Fruit fly (Drosophila melanogaster) whole organism, embryonic: ENCODE results near the gene CG34295.

Experiments used
- Abd-B ChIP-seq: fragments of 200-800 bp; sonication (Bioruptor generic); optimal IDR thresholded peaks from 2 replicates; lab custom pipeline; 2018; ENCODE audit warnings: missing biosample characterization, mild to moderate bottlenecking, missing genetic modification characterization, moderate library complexity
- Ada2b ChIP-seq: fragments of 200-800 bp; sonication (Bioruptor generic); IDR thresholded peaks from 2 replicates; pipeline ENCODE4 v1.3.6; 2022; ENCODE audit warnings: missing biosample characterization, missing genetic modification characterization
- Antp ChIP-seq: fragments of 200-800 bp; sonication (Bioruptor generic); optimal IDR thresholded peaks from 3 replicates; lab custom pipeline; 2016; ENCODE audit warnings: missing biosample characterization, missing genetic modification characterization
- Blimp-1 ChIP-seq: fragments of 200-800 bp; sonication (Bioruptor generic); optimal IDR thresholded peaks from 3 replicates; lab custom pipeline; 2018; ENCODE audit warnings: missing biosample characterization, missing genetic modification characterization, mild to moderate bottlenecking, moderate library complexity, missing genetic modification reagents
- CG11723 ChIP-seq: fragments of 200-800 bp; sonication (Bioruptor generic); optimal IDR thresholded peaks from 2 replicates; lab custom pipeline; 2017; ENCODE audit warnings: missing biosample characterization, mild to moderate bottlenecking, missing genetic modification characterization
- CG12391 ChIP-seq: fragments of 200-800 bp; sonication (Bioruptor generic); optimal IDR thresholded peaks from 3 replicates; lab custom pipeline; 2018; ENCODE audit warnings: missing biosample characterization, mild to moderate bottlenecking, missing genetic modification characterization, moderate library complexity
- CG12744 ChIP-seq: fragments of 200-800 bp; sonication (Bioruptor generic); optimal IDR thresholded peaks from 2 replicates; lab custom pipeline; 2016; ENCODE audit warnings: missing biosample characterization, missing genetic modification characterization
- CG12942 ChIP-seq: fragments of 200-800 bp; sonication (Bioruptor generic); optimal IDR thresholded peaks from 3 replicates; lab custom pipeline; 2016; ENCODE audit warnings: missing biosample characterization, missing genetic modification characterization
- CG13424 ChIP-seq: fragments of 200-800 bp; sonication (Bioruptor generic); optimal IDR thresholded peaks from 2 replicates; lab custom pipeline; 2019; ENCODE audit warnings: missing biosample characterization, mild to moderate bottlenecking, missing genetic modification characterization, moderate library complexity
- CG17359 ChIP-seq: fragments of 200-800 bp; sonication (Bioruptor generic); optimal IDR thresholded peaks from 3 replicates; lab custom pipeline; 2018; ENCODE audit warnings: missing biosample characterization, mild to moderate bottlenecking, missing genetic modification characterization, moderate library complexity
- CG18262 ChIP-seq: fragments of 200-800 bp; optimal IDR thresholded peaks from 3 replicates; lab custom pipeline; 2019; ENCODE audit warnings: missing biosample characterization, mild to moderate bottlenecking, missing genetic modification characterization, moderate library complexity
- CG30403 ChIP-seq: fragments of 200-800 bp; sonication (Bioruptor generic); optimal IDR thresholded peaks from 3 replicates; lab custom pipeline; 2016; ENCODE audit warnings: missing biosample characterization, missing genetic modification characterization
- CG34224 ChIP-seq: fragments of 200-800 bp; sonication (Bioruptor generic); IDR thresholded peaks from 3 replicates; pipeline ENCODE4 v1.3.6; 2022; ENCODE audit warnings: missing biosample characterization, missing genetic modification characterization; ENCODE audit not compliant: partially characterized antibody
- CG43689 ChIP-seq: fragments of 200-800 bp; sonication (Bioruptor generic); IDR thresholded peaks from 2 replicates; pipeline ENCODE4 v1.3.6; 2022; ENCODE audit warnings: missing biosample characterization, missing genetic modification characterization
- CG5245 ChIP-seq: fragments of 200-800 bp; sonication (Bioruptor generic); optimal IDR thresholded peaks from 3 replicates; lab custom pipeline; 2016; ENCODE audit warnings: missing biosample characterization, missing genetic modification characterization
- CG8924 ChIP-seq: fragments of 200-800 bp; optimal IDR thresholded peaks from 3 replicates; lab custom pipeline; 2019; ENCODE audit warnings: missing biosample characterization, mild to moderate bottlenecking, missing genetic modification characterization, moderate library complexity
- CG8944 ChIP-seq: fragments of 200-800 bp; sonication (Bioruptor generic); optimal IDR thresholded peaks from 3 replicates; lab custom pipeline; 2016; ENCODE audit warnings: missing biosample characterization, missing genetic modification characterization
- Doc2 ChIP-seq: fragments of 200-800 bp; sonication (Bioruptor generic); IDR thresholded peaks from 2 replicates; pipeline ENCODE4 v1.3.6; 2022; ENCODE audit warnings: missing biosample characterization, missing genetic modification characterization
- Fer3 ChIP-seq: fragments of 200-800 bp; sonication (Bioruptor generic); optimal IDR thresholded peaks from 2 replicates; lab custom pipeline; 2018; ENCODE audit warnings: missing biosample characterization, mild to moderate bottlenecking, missing genetic modification characterization, moderate library complexity
- Hmr ChIP-seq: fragments of 200-800 bp; sonication (Bioruptor generic); optimal IDR thresholded peaks from 3 replicates; lab custom pipeline; 2017; ENCODE audit warnings: mild to moderate bottlenecking, missing biosample characterization, missing genetic modification reagents, missing genetic modification characterization
- Lim3 ChIP-seq: fragments of 200-800 bp; sonication (Bioruptor generic); IDR thresholded peaks from 2 replicates; pipeline ENCODE4 v1.3.6; 2022; ENCODE audit warnings: missing biosample characterization, missing genetic modification characterization
- Lpt ChIP-seq: fragments of >200 bp; optimal IDR thresholded peaks from 2 replicates; lab custom pipeline; 2018; ENCODE audit warnings: missing biosample characterization, missing genetic modification characterization
- MBD-R2 ChIP-seq: fragments of 200-800 bp; sonication (Bioruptor generic); IDR thresholded peaks from 2 replicates; pipeline ENCODE4 v1.3.6; 2022; ENCODE audit warnings: missing biosample characterization, missing genetic modification characterization
- Med ChIP-seq: fragments of 200-800 bp; sonication (Bioruptor generic); peaks from one replicate; lab custom pipeline; 2016; ENCODE audit warnings: missing biosample characterization, missing genetic modification characterization, mild to moderate bottlenecking, inconsistent platforms, moderate library complexity
- NfI ChIP-seq: fragments of 200-800 bp; sonication (Bioruptor generic); optimal IDR thresholded peaks from 3 replicates; lab custom pipeline; 2018; ENCODE audit warnings: missing biosample characterization, mild to moderate bottlenecking, missing genetic modification characterization, moderate library complexity
- ara ChIP-seq: fragments of 200-800 bp; sonication (Bioruptor generic); IDR thresholded peaks from 2 replicates; pipeline ENCODE4 v1.3.6; 2022; ENCODE audit warnings: missing biosample characterization, missing genetic modification characterization
- bab2 ChIP-seq: fragments of 200-800 bp; sonication (Bioruptor generic); optimal IDR thresholded peaks from 2 replicates; lab custom pipeline; 2016; ENCODE audit warnings: missing biosample characterization, missing genetic modification characterization
- bigmax ChIP-seq: fragments of 200-800 bp; sonication (Bioruptor generic); optimal IDR thresholded peaks from 2 replicates; lab custom pipeline; 2018; ENCODE audit warnings: missing biosample characterization, mild to moderate bottlenecking, missing genetic modification characterization
- chif ChIP-seq, 2 experiments: fragments of 200-800 bp; sonication (Bioruptor generic); optimal IDR thresholded peaks; 3 replicates each; lab custom pipeline; 2016; ENCODE audit warnings: missing biosample characterization in 2 of 2, missing genetic modification characterization in 2 of 2
- ci ChIP-seq: fragments of 200-800 bp; sonication (Bioruptor generic); IDR thresholded peaks from 3 replicates; pipeline ENCODE4 v1.3.6; 2022; ENCODE audit warnings: missing biosample characterization, missing genetic modification characterization
- dmrt99B ChIP-seq: fragments of 200-800 bp; sonication (Bioruptor generic); optimal IDR thresholded peaks from 2 replicates; lab custom pipeline; 2018; ENCODE audit warnings: missing biosample characterization, mild to moderate bottlenecking, missing genetic modification characterization, moderate library complexity
- dysf ChIP-seq: fragments of 200-800 bp; sonication (Bioruptor generic); IDR thresholded peaks from 3 replicates; pipeline ENCODE4 v1.3.6; 2022; ENCODE audit warnings: missing biosample characterization, missing genetic modification characterization
- fd3F ChIP-seq: fragments of 200-800 bp; sonication (Bioruptor generic); optimal IDR thresholded peaks from 2 replicates; lab custom pipeline; 2018; ENCODE audit warnings: missing biosample characterization, mild to moderate bottlenecking, missing genetic modification characterization, moderate library complexity
- fru ChIP-seq: fragments of >200 bp; optimal IDR thresholded peaks from 2 replicates; lab custom pipeline; 2017
- hbn ChIP-seq: fragments of 200-800 bp; sonication (Bioruptor generic); IDR thresholded peaks from 2 replicates; pipeline ENCODE4 v1.3.6; 2022; ENCODE audit warnings: missing biosample characterization, missing genetic modification characterization; ENCODE audit not compliant: partially characterized antibody
- hkb ChIP-seq, 2 experiments: fragments of 200-800 bp in 1 of 2; fragments of >200 bp in 1 of 2; sonication (Bioruptor generic) in 1 of 2; IDR thresholded peaks in 1 of 2; optimal IDR thresholded peaks in 1 of 2; 2 replicates each; pipeline versions ENCODE4 v1.3.6 to Lab custom; 2017 to 2022; ENCODE audit warnings: missing biosample characterization in 1 of 2, missing genetic modification characterization in 1 of 2
- ken ChIP-seq: fragments of 200-800 bp; sonication (Bioruptor generic); IDR thresholded peaks from 3 replicates; pipeline ENCODE4 v1.3.6; 2022; ENCODE audit warnings: missing biosample characterization, missing genetic modification characterization
- mam ChIP-seq: fragments of 200-800 bp; sonication (Bioruptor generic); optimal IDR thresholded peaks from 3 replicates; lab custom pipeline; 2016; ENCODE audit warnings: missing biosample characterization, missing genetic modification characterization
- phol ChIP-seq: fragments of 200-800 bp; sonication (Bioruptor generic); optimal IDR thresholded peaks from 3 replicates; lab custom pipeline; 2018; ENCODE audit warnings: missing biosample characterization, mild to moderate bottlenecking, missing genetic modification characterization, moderate library complexity
- rib ChIP-seq: fragments of 200-800 bp; sonication (Bioruptor generic); IDR thresholded peaks from 2 replicates; pipeline ENCODE4 v1.3.6; 2022; ENCODE audit warnings: missing biosample characterization, missing genetic modification characterization
- sens ChIP-seq: fragments of 200-800 bp; sonication (Bioruptor generic); peaks from one replicate; lab custom pipeline; 2016; ENCODE audit warnings: missing biosample characterization, missing genetic modification characterization
- sens-2 ChIP-seq: fragments of 200-800 bp; sonication (Bioruptor generic); IDR thresholded peaks from 2 replicates; pipeline ENCODE4 v1.3.6; 2022; ENCODE audit warnings: missing biosample characterization, missing genetic modification characterization
- slbo ChIP-seq: fragments of 200-800 bp; sonication (Bioruptor generic); IDR thresholded peaks from 2 replicates; pipeline ENCODE4 v1.3.6; 2022; ENCODE audit warnings: missing biosample characterization, missing genetic modification characterization
- slp2 ChIP-seq: fragments of 200-800 bp; sonication (Bioruptor generic); optimal IDR thresholded peaks from 2 replicates; lab custom pipeline; 2016; ENCODE audit warnings: missing biosample characterization, missing genetic modification characterization
- so ChIP-seq: fragments of 200-800 bp; sonication (Bioruptor generic); IDR thresholded peaks from 3 replicates; pipeline ENCODE4 v1.3.6; 2022; ENCODE audit warnings: missing biosample characterization, missing genetic modification characterization
- sr ChIP-seq: fragments of 200-800 bp; sonication (Bioruptor generic); IDR thresholded peaks from 3 replicates; pipeline ENCODE4 v1.3.6; 2022; ENCODE audit warnings: missing biosample characterization, missing genetic modification characterization
- ssp ChIP-seq: fragments of 200-800 bp; sonication (Bioruptor generic); IDR thresholded peaks from 2 replicates; pipeline ENCODE4 v1.3.6; 2022; ENCODE audit warnings: missing biosample characterization, missing genetic modification characterization
- tup ChIP-seq: fragments of 200-800 bp; sonication (Bioruptor generic); optimal IDR thresholded peaks from 2 replicates; lab custom pipeline; 2016; ENCODE audit warnings: missing biosample characterization, mild to moderate bottlenecking, missing genetic modification characterization, moderate library complexity
- unpg ChIP-seq: fragments of 200-800 bp; sonication (Bioruptor generic); optimal IDR thresholded peaks from 3 replicates; lab custom pipeline; 2018; ENCODE audit warnings: missing biosample characterization, mild to moderate bottlenecking, missing genetic modification characterization, moderate library complexity

Gene CG34295

dm6 chr3R:28829328-28829916 is 40.0 kb downstream of the CG34295 start (continued):
- TF ChIP-seq CG18262 (tag; lab: Kevin White, UChicago) (no peak), ci (GFP tag; lab: Robert Waterston, UW) (peak; percentile 50; the same call in 2 of the 3 replicates)

- no peak for TF ChIP-seq sens-2 (GFP tag; lab: Robert Waterston, UW)
- no peak for TF ChIP-seq CG11723
- TF ChIP-seq CG12942: no peak
- no peak for TF ChIP-seq tup (GFP tag; lab: Kevin White, UChicago)
- TF ChIP-seq ken (GFP tag; lab: Robert Waterston, UW): no peak
- TF ChIP-seq rib (GFP tag; lab: Robert Waterston, UW): no peak
- TF ChIP-seq hkb (optimal IDR thresholded peaks at IDR 0.05; lab: Kevin White, UChicago): no peak
- 0 out of 2 replicates have a peak, but pooled peaks have one; percentile 27 for TF ChIP-seq hkb (GFP tag; IDR thresholded peaks at IDR 0.05; lab: Robert Waterston, UW)
- no peak for TF ChIP-seq Lim3 (GFP tag; lab: Robert Waterston, UW)
- TF ChIP-seq sr: no peak
- peak; percentile 23 for TF ChIP-seq Fer3 (tag; lab: Kevin White, UChicago)
- no peak for TF ChIP-seq slp2 (GFP tag; lab: Kevin White, UChicago)
- no peak for TF ChIP-seq mam (GFP tag; lab: Kevin White, UChicago)
- peak; percentile 3 for TF ChIP-seq CG30403 (GFP tag; lab: Kevin White, UChicago)
- TF ChIP-seq CG13424 (tag; lab: Kevin White, UChicago): no peak
- TF ChIP-seq unpg (GFP tag; lab: Kevin White, UChicago): peak; percentile 30
- TF ChIP-seq hbn (GFP tag; lab: Robert Waterston, UW): no peak
- TF ChIP-seq Lpt (GFP tag; lab: Kevin White, UChicago): no peak
- TF ChIP-seq phol: peak; percentile 25
- TF ChIP-seq Antp (GFP tag; lab: Kevin White, UChicago): no peak
- peak; percentile 42 for TF ChIP-seq dmrt99B (tag; lab: Kevin White, UChicago)
- TF ChIP-seq CG12744 (GFP tag; lab: Kevin White, UChicago): no peak
- no peak for TF ChIP-seq MBD-R2 (GFP tag; lab: Robert Waterston, UW)
- TF ChIP-seq CG17359 (tag; lab: Kevin White, UChicago): peak; percentile 39
- TF ChIP-seq CG8924: peak; percentile 12
- TF ChIP-seq NfI: no peak
- TF ChIP-seq CG8944: no peak
- TF ChIP-seq bigmax: no peak
- TF ChIP-seq Hmr (GFP tag; lab: Kevin White, UChicago): peak; percentile 9
- TF ChIP-seq CG43689 (GFP tag; lab: Robert Waterston, UW): no peak
- TF ChIP-seq bab2 (GFP tag; lab: Kevin White, UChicago): no peak
- peak; percentile 34 for TF ChIP-seq Ada2b (GFP tag; lab: Robert Waterston, UW)
- no peak for TF ChIP-seq Doc2 (GFP tag; lab: Robert Waterston, UW)
- no peak for TF ChIP-seq so (GFP tag; lab: Robert Waterston, UW)
- no peak for TF ChIP-seq fd3F
- no peak for TF ChIP-seq Blimp-1 (GFP tag; lab: Kevin White, UChicago)
- no peak for TF ChIP-seq ara (GFP tag; lab: Robert Waterston, UW)
- TF ChIP-seq Med (GFP tag; lab: Kevin White, UChicago): peak; percentile 63
- no peak for TF ChIP-seq CG34224 (GFP tag; lab: Robert Waterston, UW)
- peak; percentile 46 for TF ChIP-seq sens (GFP tag; lab: Kevin White, UChicago)
- no peak for TF ChIP-seq ssp (GFP tag; lab: Robert Waterston, UW)
- TF ChIP-seq CG5245 (GFP tag; lab: Kevin White, UChicago): no peak
- peak; percentile 0 for TF ChIP-seq CG12391 (tag; lab: Kevin White, UChicago)
- peak; percentile 28 for TF ChIP-seq slbo (GFP tag; lab: Robert Waterston, UW)
- no peak for TF ChIP-seq Abd-B
- no peak for TF ChIP-seq fru (lab: Kevin White, UChicago)
- TF ChIP-seq chif (GFP tag; optimal IDR thresholded peaks at IDR 0.05; lab: Kevin White, UChicago): peak in 1 of 2 experiments; percentile 6
- no peak for TF ChIP-seq dysf (GFP tag; lab: Robert Waterston, UW)
Observed at dm6 chr3R:28830746-28831145, 41.3 kb downstream of the CG34295 start.
